Worm (Caenorhabditis elegans) whole organism, young adult: ENCODE data around the gene F44A2.5.
A peak's percentile ranks its signal among the peaks of the same experiment; 100 is the strongest.

Experiments
- B0019.2 ChIP-seq: fragments of 200-800 bp; sonication (Bioruptor generic); conservative IDR thresholded peaks from 2 replicates; pipeline ENCODE4 v1.3.6; 2022; ENCODE audit warnings: missing genetic modification reagents, missing genetic modification characterization, missing compliant biosample characterization
- C06A6.2 ChIP-seq: fragments of 200-800 bp; sonication (Bioruptor generic); conservative IDR thresholded peaks from 2 replicates; pipeline ENCODE4 v1.3.6; 2022; ENCODE audit warnings: missing genetic modification characterization, missing compliant biosample characterization
- C17E4.6 ChIP-seq: fragments of 200-800 bp; sonication (Bioruptor generic); IDR thresholded peaks from 2 replicates; pipeline ENCODE4 v1.3.6; 2022; ENCODE audit warnings: missing genetic modification reagents, missing genetic modification characterization, missing compliant biosample characterization
- D2030.7 ChIP-seq: fragments of 200-800 bp; sonication (Bioruptor generic); IDR thresholded peaks from 2 replicates; pipeline ENCODE4 v1.3.6; 2022; ENCODE audit warnings: missing genetic modification reagents, missing genetic modification characterization, missing compliant biosample characterization
- F37B4.10 ChIP-seq: fragments of 200-800 bp; sonication (Bioruptor generic); IDR thresholded peaks from 2 replicates; pipeline ENCODE4 v1.3.6; 2022; ENCODE audit warnings: missing genetic modification characterization, missing compliant biosample characterization
- F39B2.1 ChIP-seq: fragments of 200-800 bp; sonication (Bioruptor generic); IDR thresholded peaks from 2 replicates; pipeline ENCODE4 v1.3.6; 2022; ENCODE audit warnings: missing genetic modification reagents, missing genetic modification characterization, missing compliant biosample characterization
- K11D2.4 ChIP-seq: fragments of 200-800 bp; sonication (Bioruptor generic); IDR thresholded peaks from 2 replicates; pipeline ENCODE4 v1.3.6; 2022; ENCODE audit warnings: missing genetic modification reagents, missing genetic modification characterization, missing compliant biosample characterization
- Y53G8AR.9 ChIP-seq: fragments of 200-800 bp; sonication (Bioruptor generic); conservative IDR thresholded peaks from 2 replicates; pipeline ENCODE4 v1.3.6; 2022; ENCODE audit warnings: missing genetic modification reagents, missing genetic modification characterization, missing compliant biosample characterization
- Y56A3A.18 ChIP-seq: fragments of 200-800 bp; sonication (Bioruptor generic); IDR thresholded peaks from 2 replicates; pipeline ENCODE4 v1.3.6; 2022; ENCODE audit warnings: missing genetic modification reagents, missing genetic modification characterization, missing compliant biosample characterization
- Y67H2A.10 ChIP-seq: fragments of 200-800 bp; sonication (Bioruptor generic); conservative IDR thresholded peaks from 2 replicates; pipeline ENCODE4 v1.3.6; 2022; ENCODE audit warnings: missing genetic modification reagents, missing genetic modification characterization, missing compliant biosample characterization
- Y79H2A.3 ChIP-seq: fragments of 200-800 bp; sonication (Bioruptor generic); conservative IDR thresholded peaks from 2 replicates; pipeline ENCODE4 v1.3.6; 2022; ENCODE audit warnings: missing genetic modification reagents, missing genetic modification characterization, missing compliant biosample characterization
- Y95B8A.8 ChIP-seq: fragments of 200-800 bp; sonication (Bioruptor generic); IDR thresholded peaks from 2 replicates; pipeline ENCODE4 v1.3.6; 2022; ENCODE audit warnings: missing genetic modification reagents, missing genetic modification characterization, missing compliant biosample characterization
- aptf-2 ChIP-seq: fragments of 200-800 bp; sonication (Bioruptor generic); conservative IDR thresholded peaks from 2 replicates; pipeline ENCODE4 v1.3.6; 2022; ENCODE audit warnings: missing genetic modification reagents, missing genetic modification characterization, missing compliant biosample characterization
- aptf-3 ChIP-seq: fragments of 200-800 bp; sonication (Bioruptor generic); IDR thresholded peaks from 2 replicates; pipeline ENCODE4 v1.3.6; 2022; ENCODE audit warnings: missing genetic modification characterization, missing compliant biosample characterization
- attf-3 ChIP-seq: fragments of 200-800 bp; sonication (Bioruptor generic); conservative IDR thresholded peaks from 2 replicates; pipeline ENCODE4 v1.3.6; 2022; ENCODE audit warnings: missing genetic modification reagents, missing genetic modification characterization, missing compliant biosample characterization
- attf-6 ChIP-seq: fragments of 200-800 bp; sonication (Bioruptor generic); IDR thresholded peaks from 2 replicates; pipeline ENCODE4 v1.3.6; 2022; ENCODE audit warnings: missing genetic modification reagents, missing genetic modification characterization, missing compliant biosample characterization
- bed-2 ChIP-seq: fragments of 200-800 bp; sonication (Bioruptor generic); IDR thresholded peaks from 2 replicates; pipeline ENCODE4 v1.3.6; 2022; ENCODE audit warnings: missing genetic modification reagents, missing genetic modification characterization, missing compliant biosample characterization
- cebp-1 ChIP-seq, 2 experiments: fragments of 200-800 bp in 1 of 2; sonication (Bioruptor generic) in 1 of 2; sonication (generic microtip) in 1 of 2; IDR thresholded peaks in 1 of 2; optimal IDR thresholded peaks in 1 of 2; 2 replicates each; pipeline versions ENCODE4 v1.3.6 to Lab custom; 2017 to 2022; ENCODE audit warnings: missing compliant biosample characterization in 2 of 2, missing genetic modification characterization in 2 of 2, mild to moderate bottlenecking in 1 of 2, missing genetic modification reagents in 1 of 2, moderate library complexity in 1 of 2
- cebp-2 ChIP-seq: fragments of 200-800 bp; sonication (Bioruptor generic); IDR thresholded peaks from 2 replicates; pipeline ENCODE4 v1.3.6; 2022; ENCODE audit warnings: missing genetic modification characterization, missing compliant biosample characterization
- ceh-100 ChIP-seq: fragments of 200-800 bp; sonication (Bioruptor generic); IDR thresholded peaks from 2 replicates; pipeline ENCODE4 v1.3.6; 2022; ENCODE audit warnings: missing genetic modification reagents, missing genetic modification characterization, missing compliant biosample characterization
- ceh-40 ChIP-seq: fragments of 200-800 bp; sonication (Bioruptor generic); IDR thresholded peaks from 2 replicates; pipeline ENCODE4 v1.3.6; 2022; ENCODE audit warnings: missing genetic modification characterization, missing compliant biosample characterization
- ceh-58 ChIP-seq: fragments of 200-800 bp; sonication (Bioruptor generic); IDR thresholded peaks from 2 replicates; pipeline ENCODE4 v1.3.6; 2022; ENCODE audit warnings: missing genetic modification characterization, missing compliant biosample characterization
- ceh-91 ChIP-seq: fragments of 200-800 bp; sonication (Bioruptor generic); IDR thresholded peaks from 2 replicates; pipeline ENCODE4 v1.3.6; 2022; ENCODE audit warnings: missing genetic modification reagents, missing genetic modification characterization, missing compliant biosample characterization
- egl-18 ChIP-seq: fragments of 200-800 bp; sonication (Bioruptor generic); IDR thresholded peaks from 2 replicates; pipeline ENCODE4 v1.3.6; 2022; ENCODE audit warnings: missing genetic modification reagents, missing genetic modification characterization, missing compliant biosample characterization
- egl-44 ChIP-seq: fragments of 200-800 bp; sonication (Bioruptor generic); IDR thresholded peaks from 2 replicates; pipeline ENCODE4 v1.3.6; 2022; ENCODE audit warnings: missing genetic modification reagents, missing genetic modification characterization, missing compliant biosample characterization
- ekl-4 ChIP-seq: fragments of 200-800 bp; sonication (Bioruptor generic); IDR thresholded peaks from 2 replicates; pipeline ENCODE4 v1.3.6; 2022; ENCODE audit warnings: missing genetic modification reagents, missing genetic modification characterization, missing compliant biosample characterization
- hmg-1.2 ChIP-seq: fragments of 200-800 bp; sonication (Bioruptor generic); IDR thresholded peaks from 2 replicates; pipeline ENCODE4 v1.3.6; 2022; ENCODE audit warnings: missing genetic modification reagents, missing genetic modification characterization, missing compliant biosample characterization
- hmg-20 ChIP-seq: fragments of 200-800 bp; sonication (Bioruptor generic); IDR thresholded peaks from 2 replicates; pipeline ENCODE4 v1.3.6; 2022; ENCODE audit warnings: missing genetic modification reagents, missing genetic modification characterization, missing compliant biosample characterization
- hsf-1 ChIP-seq: fragments of 200-800 bp; sonication (Bioruptor generic); IDR thresholded peaks from 2 replicates; pipeline ENCODE4 v1.3.6; 2022; ENCODE audit warnings: missing genetic modification reagents, missing genetic modification characterization, missing compliant biosample characterization
- let-526 ChIP-seq: fragments of 200-800 bp; sonication (Bioruptor generic); IDR thresholded peaks from 2 replicates; pipeline ENCODE4 v1.3.6; 2022; ENCODE audit warnings: missing genetic modification reagents, missing genetic modification characterization, missing compliant biosample characterization
- lin-26 ChIP-seq: fragments of 200-800 bp; sonication (Bioruptor generic); IDR thresholded peaks from 2 replicates; pipeline ENCODE4 v1.3.6; 2022; ENCODE audit warnings: missing genetic modification reagents, missing genetic modification characterization, missing compliant biosample characterization
- lir-1 ChIP-seq: fragments of 200-800 bp; sonication (Bioruptor generic); conservative IDR thresholded peaks from 2 replicates; pipeline ENCODE4 v1.3.6; 2022; ENCODE audit warnings: missing genetic modification reagents, missing genetic modification characterization, missing compliant biosample characterization
- madf-3 ChIP-seq: fragments of 200-800 bp; sonication (Bioruptor generic); IDR thresholded peaks from 2 replicates; pipeline ENCODE4 v1.3.6; 2022; ENCODE audit warnings: missing genetic modification reagents, missing genetic modification characterization, missing compliant biosample characterization
- madf-6 ChIP-seq: fragments of 200-800 bp; sonication (Bioruptor generic); IDR thresholded peaks from 2 replicates; pipeline ENCODE4 v1.3.6; 2022; ENCODE audit warnings: missing genetic modification reagents, missing genetic modification characterization, missing compliant biosample characterization
- mcd-1 ChIP-seq: fragments of 200-800 bp; sonication (Bioruptor generic); IDR thresholded peaks from 2 replicates; pipeline ENCODE4 v1.3.6; 2022; ENCODE audit warnings: missing genetic modification reagents, missing genetic modification characterization, missing compliant biosample characterization
- nfya-2 ChIP-seq: fragments of 200-800 bp; sonication (Bioruptor generic); IDR thresholded peaks from 2 replicates; pipeline ENCODE4 v1.3.6; 2022; ENCODE audit warnings: missing genetic modification reagents, missing genetic modification characterization, missing compliant biosample characterization
- nfyb-1 ChIP-seq: fragments of 200-800 bp; sonication (Bioruptor generic); IDR thresholded peaks from 2 replicates; pipeline ENCODE4 v1.3.6; 2022; ENCODE audit warnings: missing genetic modification reagents, missing genetic modification characterization, missing compliant biosample characterization
- pbrm-1 ChIP-seq: fragments of 200-800 bp; sonication (Bioruptor generic); IDR thresholded peaks from 2 replicates; pipeline ENCODE4 v1.3.6; 2022; ENCODE audit warnings: missing genetic modification reagents, missing genetic modification characterization, missing compliant biosample characterization
- rcor-1 ChIP-seq: fragments of 200-800 bp; sonication (Bioruptor generic); IDR thresholded peaks from 2 replicates; pipeline ENCODE4 v1.3.6; 2022; ENCODE audit warnings: missing genetic modification reagents, missing genetic modification characterization, missing compliant biosample characterization
- ztf-25 ChIP-seq: fragments of 200-800 bp; sonication (Bioruptor generic); IDR thresholded peaks from 2 replicates; pipeline ENCODE4 v1.3.6; 2022; ENCODE audit warnings: missing genetic modification reagents, missing genetic modification characterization, missing compliant biosample characterization
- ztf-28 ChIP-seq: fragments of 200-800 bp; sonication (Bioruptor generic); IDR thresholded peaks from 2 replicates; pipeline ENCODE4 v1.3.6; 2022; ENCODE audit warnings: missing genetic modification reagents, missing genetic modification characterization, missing compliant biosample characterization

F44A2.5 gene

ce11 chrV:9342282-9342681 is 44.9 kb downstream of the F44A2.5 start:
- TF ChIP-seq attf-3 (peak; percentile 42; the same call in 1 of the 2 replicates), cebp-1 (GFP tag; IDR thresholded peaks at IDR 0.05; lab: Robert Waterston, UW) (peak; percentile 70; the same call in 1 of the 2 replicates), cebp-1 (tag; optimal IDR thresholded peaks at IDR 0.05; lab: Kevin White, UChicago) (peak; percentile 22), rcor-1 (GFP tag; lab: Robert Waterston, UW) (peak; percentile 70), hmg-20 (GFP tag; lab: Robert Waterston, UW) (peak; percentile 79; the same call in 1 of the 2 replicates), madf-3 (GFP tag; lab: Robert Waterston, UW) (peak; percentile 90), F39B2.1 (GFP tag; lab: Robert Waterston, UW) (peak; percentile 88; the same call in 1 of the 2 replicates), pbrm-1 (GFP tag; lab: Robert Waterston, UW) (peak; percentile 87), lin-26 (GFP tag; lab: Robert Waterston, UW) (peak; percentile 76; the same call in 1 of the 2 replicates), attf-6 (GFP tag; lab: Robert Waterston, UW) (peak; percentile 75), ceh-100 (GFP tag; lab: Robert Waterston, UW) (peak; percentile 59; the same call in 1 of the 2 replicates), Y95B8A.8 (GFP tag; lab: Robert Waterston, UW) (peak; percentile 93), C06A6.2 (GFP tag; lab: Robert Waterston, UW) (peak; percentile 75), nfyb-1 (GFP tag; lab: Robert Waterston, UW) (peak; percentile 87), ztf-25 (GFP tag; lab: Robert Waterston, UW) (0 out of 2 replicates have a peak, but pooled peaks have one; percentile 16), Y56A3A.18 (GFP tag; lab: Robert Waterston, UW) (peak; percentile 96), egl-18 (GFP tag; lab: Robert Waterston, UW) (peak; percentile 70; the same call in 1 of the 2 replicates), nfya-2 (GFP tag; lab: Robert Waterston, UW) (peak; percentile 85; the same call in 1 of the 2 replicates), C17E4.6 (GFP tag; lab: Robert Waterston, UW) (peak; percentile 93), ceh-91 (peak; percentile 43; the same call in 1 of the 2 replicates), hsf-1 (GFP tag; lab: Robert Waterston, UW) (peak; percentile 70), ztf-28 (peak; percentile 78), aptf-2 (GFP tag; lab: Robert Waterston, UW) (0 out of 2 replicates have a peak, but pooled peaks have one; percentile 37), K11D2.4 (GFP tag; lab: Robert Waterston, UW) (peak; percentile 93), egl-44 (GFP tag; lab: Robert Waterston, UW) (0 out of 2 replicates have a peak, but pooled peaks have one; percentile 41), cebp-2 (peak; percentile 95), madf-6 (GFP tag; lab: Robert Waterston, UW) (peak; percentile 70), Y67H2A.10 (0 out of 2 replicates have a peak, but pooled peaks have one; percentile 23), aptf-3 (GFP tag; lab: Robert Waterston, UW) (0 out of 2 replicates have a peak, but pooled peaks have one; percentile 58), ekl-4 (GFP tag; lab: Robert Waterston, UW) (peak; percentile 83), ceh-58 (GFP tag; lab: Robert Waterston, UW) (peak; percentile 65; the same call in 1 of the 2 replicates), F37B4.10 (GFP tag; lab: Robert Waterston, UW) (peak; percentile 94; the same call in 1 of the 2 replicates), B0019.2 (GFP tag; lab: Robert Waterston, UW) (0 out of 2 replicates have a peak, but pooled peaks have one; percentile 17), lir-1 (GFP tag; lab: Robert Waterston, UW) (0 out of 2 replicates have a peak, but pooled peaks have one; percentile 24), hmg-1.2 (GFP tag; lab: Robert Waterston, UW) (peak; percentile 67; the same call in 1 of the 2 replicates), Y79H2A.3 (peak; percentile 98), bed-2 (0 out of 2 replicates have a peak, but pooled peaks have one; percentile 15), Y53G8AR.9 (GFP tag; lab: Robert Waterston, UW) (peak; percentile 97), mcd-1 (GFP tag; lab: Robert Waterston, UW) (peak; percentile 58), let-526 (GFP tag; lab: Robert Waterston, UW) (peak; percentile 72; the same call in 1 of the 2 replicates), D2030.7 (GFP tag; lab: Robert Waterston, UW) (peak; percentile 37), ceh-40 (GFP tag; lab: Robert Waterston, UW) (0 out of 2 replicates have a peak, but pooled peaks have one; percentile 35)
- TF ChIP-seq, all 124 proteins: peak for 41; not testable (repeated sequence) for 83
